Worm (Caenorhabditis elegans) whole organism, L4 larva: ENCODE results near the gene ZC239.22.

Experiments used
- F26F4.8 ChIP-seq: fragments of 200-800 bp; sonication (Bioruptor generic); conservative IDR thresholded peaks from 2 replicates; pipeline ENCODE4 v1.3.6; 2022; ENCODE audit warnings: missing genetic modification characterization, missing compliant biosample characterization
- F49E8.2 ChIP-seq: sonication (generic microtip); optimal IDR thresholded peaks from 2 replicates; lab custom pipeline; 2016; ENCODE audit warnings: missing compliant biosample characterization, mild to moderate bottlenecking, missing genetic modification characterization, borderline replicate concordance
- T26A8.4 ChIP-seq: fragments of 200-800 bp; sonication (Bioruptor generic); IDR thresholded peaks from 2 replicates; pipeline ENCODE4 v1.3.6; 2022; ENCODE audit warnings: missing genetic modification characterization, missing compliant biosample characterization
- ZK337.2 ChIP-seq: fragments of 200-800 bp; sonication (Bioruptor generic); IDR thresholded peaks from 2 replicates; pipeline ENCODE4 v1.3.6; 2022; ENCODE audit warnings: missing genetic modification reagents, missing genetic modification characterization, missing compliant biosample characterization
- ZK546.5 ChIP-seq, 2 experiments: sonication (generic microtip); optimal IDR thresholded peaks; 2 replicates each; lab custom pipeline; 2017; ENCODE audit warnings: missing biosample characterization in 2 of 2, missing genetic modification characterization in 2 of 2
- aha-1 ChIP-seq: fragments of 150-350 bp; peaks from one replicate; lab custom pipeline; 2014; ENCODE audit warnings: missing biosample characterization, missing genetic modification characterization
- aly-2 ChIP-seq: sonication (generic microtip); optimal IDR thresholded peaks from 2 replicates; lab custom pipeline; 2018; ENCODE audit warnings: missing biosample characterization, missing genetic modification characterization
- ceh-44 ChIP-seq: fragments of 200-800 bp; sonication (Bioruptor generic); IDR thresholded peaks from 2 replicates; pipeline ENCODE4 v1.3.6; 2022; ENCODE audit warnings: missing genetic modification reagents, missing genetic modification characterization, missing compliant biosample characterization
- ceh-62 ChIP-seq: sonication (generic microtip); optimal IDR thresholded peaks from 2 replicates; lab custom pipeline; 2017; ENCODE audit warnings: missing biosample characterization, missing genetic modification characterization
- ceh-82 ChIP-seq: sonication (generic microtip); optimal IDR thresholded peaks from 2 replicates; lab custom pipeline; 2017; ENCODE audit warnings: missing biosample characterization, missing genetic modification characterization
- ces-1 ChIP-seq: fragments of 150-350 bp; sonication (generic microtip); optimal IDR thresholded peaks from 4 replicates; lab custom pipeline; 2014; ENCODE audit warnings: missing biosample characterization, missing genetic modification reagents, missing genetic modification characterization
- ctbp-1 ChIP-seq: fragments of 200-800 bp; sonication (Bioruptor generic); IDR thresholded peaks from 2 replicates; pipeline ENCODE4 v1.3.6; 2022; ENCODE audit warnings: missing genetic modification reagents, missing genetic modification characterization, missing compliant biosample characterization
- daf-19 ChIP-seq: fragments of 200-800 bp; sonication (Bioruptor generic); conservative IDR thresholded peaks from 2 replicates; pipeline ENCODE4 v1.3.6; 2022; ENCODE audit warnings: missing genetic modification characterization, missing compliant biosample characterization
- daf-8 ChIP-seq: fragments of 200-800 bp; sonication (Bioruptor generic); IDR thresholded peaks from 2 replicates; pipeline ENCODE4 v1.3.6; 2022; ENCODE audit warnings: missing genetic modification characterization, missing compliant biosample characterization
- dmd-6 ChIP-seq: fragments of 200-800 bp; sonication (Bioruptor generic); IDR thresholded peaks from 2 replicates; pipeline ENCODE4 v1.3.6; 2022; ENCODE audit warnings: missing genetic modification reagents, missing genetic modification characterization, missing compliant biosample characterization
- dmd-8 ChIP-seq: fragments of 200-800 bp; sonication (Bioruptor generic); IDR thresholded peaks from 2 replicates; pipeline ENCODE4 v1.3.6; 2022; ENCODE audit warnings: missing genetic modification characterization, missing compliant biosample characterization
- dmd-9 ChIP-seq: fragments of 200-800 bp; sonication (Bioruptor generic); IDR thresholded peaks from 2 replicates; pipeline ENCODE4 v1.3.6; 2022; ENCODE audit warnings: missing genetic modification reagents, missing genetic modification characterization, missing compliant biosample characterization
- dpl-1 ChIP-seq: fragments of 150-350 bp; optimal IDR thresholded peaks from 2 replicates; lab custom pipeline; 2014; ENCODE audit warnings: missing biosample characterization, missing genetic modification reagents, missing genetic modification characterization
- dve-1 ChIP-seq: sonication (generic microtip); optimal IDR thresholded peaks from 2 replicates; lab custom pipeline; 2017; ENCODE audit warnings: antibody characterized with exemption, mild to moderate bottlenecking, missing genetic modification characterization, missing compliant biosample characterization; ENCODE audit not compliant: insufficient read depth
- fos-1 ChIP-seq: fragments of 150-350 bp; optimal IDR thresholded peaks from 2 replicates; lab custom pipeline; 2014; ENCODE audit warnings: missing biosample characterization, missing genetic modification characterization
- gei-8 ChIP-seq: fragments of 200-800 bp; sonication (Bioruptor generic); optimal IDR thresholded peaks from 2 replicates; lab custom pipeline; 2018; ENCODE audit warnings: mild to moderate bottlenecking, missing genetic modification characterization, missing compliant biosample characterization
- hlh-11 ChIP-seq: fragments of 200-800 bp; sonication (Bioruptor generic); optimal IDR thresholded peaks from 2 replicates; lab custom pipeline; 2018; ENCODE audit warnings: mild to moderate bottlenecking, missing genetic modification characterization, missing compliant biosample characterization
- lin-29 ChIP-seq: fragments of 200-800 bp; sonication (Bioruptor generic); IDR thresholded peaks from 2 replicates; pipeline ENCODE4 v1.3.6; 2022; ENCODE audit warnings: missing genetic modification reagents, missing genetic modification characterization, missing compliant biosample characterization
- lin-39 ChIP-seq: fragments of 150-350 bp; optimal IDR thresholded peaks from 2 replicates; lab custom pipeline; 2014; ENCODE audit warnings: missing biosample characterization, missing genetic modification reagents, missing genetic modification characterization
- mep-1 ChIP-seq: fragments of 150-350 bp; sonication (generic microtip); optimal IDR thresholded peaks from 3 replicates; lab custom pipeline; 2014; ENCODE audit warnings: missing biosample characterization, missing genetic modification characterization
- mes-2 ChIP-seq: sonication (generic microtip); optimal IDR thresholded peaks from 2 replicates; lab custom pipeline; 2016; ENCODE audit warnings: missing genotype, mild to moderate bottlenecking, missing genetic modification characterization, missing compliant biosample characterization; ENCODE audit not compliant: poor library complexity, severe bottlenecking
- nhr-102 ChIP-seq: sonication (generic microtip); optimal IDR thresholded peaks from 2 replicates; lab custom pipeline; 2016; ENCODE audit warnings: mild to moderate bottlenecking, missing genetic modification characterization, moderate library complexity, missing compliant biosample characterization
- nhr-28 ChIP-seq: fragments of 150-350 bp; optimal IDR thresholded peaks from 2 replicates; lab custom pipeline; 2014; ENCODE audit warnings: missing biosample characterization, missing genetic modification characterization
- nhr-41 ChIP-seq: fragments of 200-800 bp; sonication (Bioruptor generic); IDR thresholded peaks from 2 replicates; pipeline ENCODE4 v1.3.6; 2022; ENCODE audit warnings: missing genetic modification reagents, missing genetic modification characterization, missing compliant biosample characterization
- pha-4 ChIP-seq, 2 experiments: fragments of 150-350 bp in 1 of 2; fragments of 200-800 bp in 1 of 2; sonication (Bioruptor generic) in 1 of 2; IDR thresholded peaks in 1 of 2; optimal IDR thresholded peaks in 1 of 2; 2 replicates each; pipeline versions ENCODE4 v1.3.6 to Lab custom; 2014 to 2022; ENCODE audit warnings: missing genetic modification characterization in 2 of 2, missing genetic modification reagents in 2 of 2, missing biosample characterization in 1 of 2, missing compliant biosample characterization in 1 of 2
- php-3 ChIP-seq: fragments of 200-800 bp; sonication (Bioruptor generic); IDR thresholded peaks from 2 replicates; pipeline ENCODE4 v1.3.6; 2022; ENCODE audit warnings: missing genetic modification reagents, missing genetic modification characterization, missing compliant biosample characterization
- pqm-1 ChIP-seq: sonication (generic microtip); optimal IDR thresholded peaks from 2 replicates; lab custom pipeline; 2017; ENCODE audit warnings: missing biosample characterization, missing genetic modification characterization
- unc-39 ChIP-seq: sonication (generic microtip); optimal IDR thresholded peaks from 2 replicates; lab custom pipeline; 2017; ENCODE audit warnings: missing biosample characterization, missing genetic modification characterization
- unc-62 ChIP-seq, 3 experiments: fragments of 150-350 bp in 1 of 3; sonication (generic microtip); optimal IDR thresholded peaks in 2 of 3; peaks in 1 of 3; 1 replicate in 1 of 3; 2 replicates in 2 of 3; lab custom pipeline; 2014 to 2017; ENCODE audit warnings: missing biosample characterization in 3 of 3, missing genetic modification characterization in 3 of 3, missing genetic modification reagents in 3 of 3, missing genotype in 1 of 3
- zfp-3 ChIP-seq: fragments of 200-800 bp; sonication (Bioruptor generic); conservative IDR thresholded peaks from 2 replicates; pipeline ENCODE4 v1.3.6; 2022; ENCODE audit warnings: missing genetic modification reagents, missing genetic modification characterization, missing compliant biosample characterization

The ZC239.22 gene

ce11 chrII:3244758-3245157, 24.1 kb upstream of the ZC239.22 start (continued):
- no peak for TF ChIP-seq T26A8.4 (GFP tag; lab: Robert Waterston, UW)
- TF ChIP-seq ceh-82: no peak
- no peak for TF ChIP-seq nhr-102 (tag; lab: Kevin White, UChicago)
- no peak for TF ChIP-seq ctbp-1 (GFP tag; lab: Robert Waterston, UW)
- peak; percentile 72 for TF ChIP-seq fos-1
- TF ChIP-seq aly-2 (tag; lab: Kevin White, UChicago): no peak
- peak; percentile 58 for TF ChIP-seq dmd-6 (GFP tag; lab: Robert Waterston, UW)
- no peak for TF ChIP-seq nhr-41 (GFP tag; lab: Robert Waterston, UW)
- no peak for TF ChIP-seq lin-39 (tag; lab: Kevin White, UChicago)
- TF ChIP-seq lin-29 (GFP tag; lab: Robert Waterston, UW): no peak

ce11 chrII:3244070-3244469, 23.4 kb upstream of the ZC239.22 start, which contains the start of gene C17F4.12:
C17F4.12 (minus strand) TSS chrII:3244170.
- no peak for TF ChIP-seq ceh-62 (tag; lab: Kevin White, UChicago)
- no peak for TF ChIP-seq dpl-1 (GFP tag; lab: Kevin White, UChicago)
- no peak for TF ChIP-seq dmd-9 (GFP tag; lab: Robert Waterston, UW)
- no peak for TF ChIP-seq aha-1 (tag; lab: Kevin White, UChicago)
- no peak for TF ChIP-seq dmd-6 (GFP tag; lab: Robert Waterston, UW)
- TF ChIP-seq hlh-11 (tag; lab: Kevin White, UChicago): no peak
- TF ChIP-seq pha-4 (GFP tag; IDR thresholded peaks at IDR 0.05; lab: Robert Waterston, UW): no peak
- no peak for TF ChIP-seq pha-4 (tag; optimal IDR thresholded peaks at IDR 0.05; lab: Kevin White, UChicago)
- TF ChIP-seq pqm-1 (tag; lab: Kevin White, UChicago): no peak
- no peak for TF ChIP-seq F49E8.2
- no peak for TF ChIP-seq unc-39 (tag; lab: Kevin White, UChicago)
- TF ChIP-seq F26F4.8: no peak
- no peak for TF ChIP-seq mes-2
- no peak for TF ChIP-seq ceh-44 (GFP tag; lab: Robert Waterston, UW)
- TF ChIP-seq ZK546.5 (tag; optimal IDR thresholded peaks at IDR 0.05; lab: Kevin White, UChicago): no peak
- TF ChIP-seq php-3 (GFP tag; lab: Robert Waterston, UW): no peak
- TF ChIP-seq nhr-41 (GFP tag; lab: Robert Waterston, UW): no peak
- TF ChIP-seq ZK337.2 (GFP tag; lab: Robert Waterston, UW): no peak
- TF ChIP-seq daf-19 (GFP tag; lab: Robert Waterston, UW): no peak

- TF ChIP-seq dmd-8 (GFP tag; lab: Robert Waterston, UW) (no peak), php-3 (GFP tag; lab: Robert Waterston, UW) (no peak), gei-8 (GFP tag; lab: Kevin White, UChicago) (no peak), mep-1 (tag; lab: Kevin White, UChicago) (no peak), zfp-3 (GFP tag; lab: Robert Waterston, UW) (no peak), ceh-82 (no peak), daf-8 (no peak), nhr-28 (peak; percentile 0), ces-1 (GFP tag; lab: Kevin White, UChicago) (no peak)
Observed at ce11 chrII:3241842-3242241, 21.2 kb upstream of the ZC239.22 start.

- TF ChIP-seq unc-62 (GFP tag; optimal IDR thresholded peaks at IDR 0.05 in 1 of 2; lab: Kevin White, UChicago): peak in 1 of 2 experiments; percentile 70
- TF ChIP-seq unc-62 (tag; optimal IDR thresholded peaks at IDR 0.05; lab: Kevin White, UChicago): no peak
- TF ChIP-seq dve-1: no peak
- TF ChIP-seq, all 104 proteins: peak for 1
Observed at ce11 chrII:3240207-3240606, 19.6 kb upstream of the ZC239.22 start, which contains the start of gene C17F4.3. C17F4.3 (plus strand) TSS chrII:3240507.
